Fruit fly (Drosophila melanogaster) whole organism, embryonic: ENCODE measurements around the gene JMJD4.

Experiments
- Abd-B ChIP-seq: fragments of 200-800 bp; sonication (Bioruptor generic); optimal IDR thresholded peaks from 2 replicates; lab custom pipeline; 2018; ENCODE audit warnings: missing biosample characterization, mild to moderate bottlenecking, missing genetic modification characterization, moderate library complexity
- Adf1 ChIP-seq: fragments of 200-800 bp; sonication (Bioruptor generic); IDR thresholded peaks from 2 replicates; pipeline ENCODE4 v1.3.6; 2022; ENCODE audit warnings: missing biosample characterization, missing genetic modification characterization
- Asciz ChIP-seq: fragments of 200-800 bp; sonication (Bioruptor generic); optimal IDR thresholded peaks from 2 replicates; lab custom pipeline; 2017; ENCODE audit warnings: missing biosample characterization, mild to moderate bottlenecking, missing genetic modification characterization, missing genetic modification reagents
- CG16813 ChIP-seq: fragments of 200-800 bp; sonication (Bioruptor generic); IDR thresholded peaks from 3 replicates; pipeline ENCODE4 v1.3.6; 2022; ENCODE audit warnings: missing biosample characterization, missing genetic modification characterization; ENCODE audit not compliant: partially characterized antibody
- CG16815 ChIP-seq: fragments of 200-800 bp; sonication (Bioruptor generic); optimal IDR thresholded peaks from 3 replicates; lab custom pipeline; 2017; ENCODE audit warnings: missing biosample characterization, mild to moderate bottlenecking, missing genetic modification characterization
- CG2202 ChIP-seq: fragments of 200-800 bp; sonication (Bioruptor generic); optimal IDR thresholded peaks from 2 replicates; lab custom pipeline; 2018; ENCODE audit warnings: missing biosample characterization, mild to moderate bottlenecking, missing genetic modification characterization
- CG30403 ChIP-seq: fragments of 200-800 bp; sonication (Bioruptor generic); optimal IDR thresholded peaks from 3 replicates; lab custom pipeline; 2016; ENCODE audit warnings: missing biosample characterization, missing genetic modification characterization
- CG3726 ChIP-seq: fragments of 200-800 bp; sonication (Bioruptor generic); IDR thresholded peaks from 3 replicates; pipeline ENCODE4, ENCODE4 v1.3.6; 2022; ENCODE audit warnings: missing biosample characterization, missing genetic modification characterization
- CG3838 ChIP-seq: fragments of 200-800 bp; sonication (Bioruptor generic); optimal IDR thresholded peaks from 3 replicates; lab custom pipeline; 2016; ENCODE audit warnings: missing biosample characterization, missing genetic modification characterization
- CG4820 ChIP-seq: fragments of 200-800 bp; sonication (Bioruptor generic); optimal IDR thresholded peaks from 3 replicates; lab custom pipeline; 2016; ENCODE audit warnings: missing biosample characterization, missing genetic modification characterization
- CG5180 ChIP-seq: fragments of 200-800 bp; sonication (Bioruptor generic); optimal IDR thresholded peaks from 3 replicates; lab custom pipeline; 2017; ENCODE audit warnings: missing biosample characterization, missing genetic modification characterization, mild to moderate bottlenecking, moderate library complexity, missing genetic modification reagents
- CG6254 ChIP-seq: fragments of 200-800 bp; sonication (Bioruptor generic); optimal IDR thresholded peaks from 3 replicates; lab custom pipeline; 2017; ENCODE audit warnings: mild to moderate bottlenecking, missing biosample characterization, missing genetic modification reagents, missing genetic modification characterization
- CG8388 ChIP-seq: fragments of 200-800 bp; sonication (Bioruptor generic); optimal IDR thresholded peaks from 2 replicates; lab custom pipeline; 2019; ENCODE audit warnings: missing biosample characterization, mild to moderate bottlenecking, missing genetic modification characterization, moderate library complexity
- CG8478 ChIP-seq: fragments of >200 bp; optimal IDR thresholded peaks from 2 replicates; lab custom pipeline; 2018
- CoRest ChIP-seq: fragments of 200-800 bp; sonication (Bioruptor generic); optimal IDR thresholded peaks from 3 replicates; lab custom pipeline; 2018; ENCODE audit warnings: missing biosample characterization, mild to moderate bottlenecking, missing genetic modification characterization, moderate library complexity
- Dbx ChIP-seq: fragments of 200-800 bp; sonication (Bioruptor generic); IDR thresholded peaks from 3 replicates; pipeline ENCODE4 v1.3.6; 2022; ENCODE audit warnings: missing biosample characterization, missing genetic modification characterization
- Doc3 ChIP-seq: fragments of 200-800 bp; sonication (Bioruptor generic); IDR thresholded peaks from 3 replicates; pipeline ENCODE4 v1.3.6; 2022; ENCODE audit warnings: missing biosample characterization, missing genetic modification characterization; ENCODE audit not compliant: partially characterized antibody
- Dp ChIP-seq: fragments of 200-800 bp; sonication (Bioruptor generic); optimal IDR thresholded peaks from 2 replicates; lab custom pipeline; 2018; ENCODE audit warnings: missing biosample characterization, mild to moderate bottlenecking, missing genetic modification characterization, moderate library complexity
- E2f1 ChIP-seq: fragments of 200-800 bp; sonication (Bioruptor generic); IDR thresholded peaks from 2 replicates; pipeline ENCODE4 v1.3.6; 2022; ENCODE audit warnings: missing biosample characterization, missing genetic modification characterization
- Gug ChIP-seq: fragments of 200-800 bp; sonication (Bioruptor generic); IDR thresholded peaks from 4 replicates; pipeline ENCODE4 v1.3.6; 2022; ENCODE audit warnings: missing biosample characterization, missing genetic modification characterization
- Lhr ChIP-seq: fragments of 200-800 bp; sonication (Bioruptor generic); optimal IDR thresholded peaks from 3 replicates; lab custom pipeline; 2017; ENCODE audit warnings: mild to moderate bottlenecking, missing biosample characterization, missing genetic modification reagents, missing genetic modification characterization
- Lpt ChIP-seq: fragments of >200 bp; optimal IDR thresholded peaks from 2 replicates; lab custom pipeline; 2018; ENCODE audit warnings: missing biosample characterization, missing genetic modification characterization
- NK7.1 ChIP-seq: fragments of 200-800 bp; sonication (Bioruptor generic); optimal IDR thresholded peaks from 3 replicates; lab custom pipeline; 2016; ENCODE audit warnings: missing biosample characterization, missing genetic modification characterization
- Poxn ChIP-seq: fragments of 200-800 bp; sonication (Bioruptor generic); IDR thresholded peaks from 2 replicates; pipeline ENCODE4 v1.3.6; 2022; ENCODE audit warnings: missing biosample characterization, missing genetic modification characterization
- Sry-δ ChIP-seq: fragments of 200-800 bp; sonication (Bioruptor generic); optimal IDR thresholded peaks from 2 replicates; lab custom pipeline; 2016; ENCODE audit warnings: missing biosample characterization, missing genetic modification characterization
- TFAM ChIP-seq: fragments of 200-800 bp; sonication (Bioruptor generic); optimal IDR thresholded peaks from 2 replicates; lab custom pipeline; 2017; ENCODE audit warnings: missing biosample characterization, missing genetic modification characterization, inconsistent platforms
- Usf ChIP-seq: fragments of 200-800 bp; sonication (Bioruptor generic); optimal IDR thresholded peaks from 2 replicates; lab custom pipeline; 2017; ENCODE audit warnings: missing genotype, missing biosample characterization, missing genetic modification characterization
- aop ChIP-seq: fragments of 200-800 bp; sonication (Bioruptor generic); IDR thresholded peaks from 2 replicates; pipeline ENCODE4 v1.3.6; 2022; ENCODE audit warnings: missing biosample characterization, missing genetic modification characterization
- ap ChIP-seq: fragments of 200-800 bp; sonication (Bioruptor generic); IDR thresholded peaks from 2 replicates; pipeline ENCODE4 v1.3.6; 2022; ENCODE audit warnings: missing biosample characterization, missing genetic modification characterization
- cad ChIP-seq: fragments of >200 bp; optimal IDR thresholded peaks from 2 replicates; lab custom pipeline; 2017; ENCODE audit warnings: missing biosample characterization, missing genetic modification characterization
- cas ChIP-seq: fragments of 200-800 bp; sonication (Bioruptor generic); IDR thresholded peaks from 2 replicates; pipeline ENCODE4 v1.3.6; 2022; ENCODE audit warnings: missing biosample characterization, missing genetic modification characterization
- ci ChIP-seq: fragments of 200-800 bp; sonication (Bioruptor generic); IDR thresholded peaks from 3 replicates; pipeline ENCODE4 v1.3.6; 2022; ENCODE audit warnings: missing biosample characterization, missing genetic modification characterization
- dmrt99B ChIP-seq: fragments of 200-800 bp; sonication (Bioruptor generic); optimal IDR thresholded peaks from 2 replicates; lab custom pipeline; 2018; ENCODE audit warnings: missing biosample characterization, mild to moderate bottlenecking, missing genetic modification characterization, moderate library complexity
- fd3F ChIP-seq: fragments of 200-800 bp; sonication (Bioruptor generic); optimal IDR thresholded peaks from 2 replicates; lab custom pipeline; 2018; ENCODE audit warnings: missing biosample characterization, mild to moderate bottlenecking, missing genetic modification characterization, moderate library complexity
- gfzf ChIP-seq: fragments of 200-800 bp; sonication (Bioruptor generic); optimal IDR thresholded peaks from 2 replicates; lab custom pipeline; 2016; ENCODE audit warnings: missing biosample characterization, mild to moderate bottlenecking, missing genetic modification characterization, moderate library complexity
- lab ChIP-seq: fragments of 200-800 bp; sonication (Bioruptor generic); optimal IDR thresholded peaks from 3 replicates; lab custom pipeline; 2017; ENCODE audit warnings: missing biosample characterization, missing genetic modification characterization, mild to moderate bottlenecking, moderate library complexity, missing genetic modification reagents
- mam ChIP-seq: fragments of 200-800 bp; sonication (Bioruptor generic); optimal IDR thresholded peaks from 3 replicates; lab custom pipeline; 2016; ENCODE audit warnings: missing biosample characterization, missing genetic modification characterization
- mld ChIP-seq: fragments of 200-800 bp; sonication (Bioruptor generic); IDR thresholded peaks from 3 replicates; pipeline ENCODE4 v1.3.6; 2022; ENCODE audit warnings: missing biosample characterization, missing genetic modification characterization; ENCODE audit not compliant: partially characterized antibody
- pho ChIP-seq: fragments of 200-800 bp; sonication (Bioruptor generic); optimal IDR thresholded peaks from 2 replicates; lab custom pipeline; 2016; ENCODE audit warnings: missing biosample characterization, missing genetic modification characterization
- ranshi ChIP-seq: fragments of 200-800 bp; sonication (Bioruptor generic); IDR thresholded peaks from 2 replicates; pipeline ENCODE4 v1.3.6; 2022; ENCODE audit warnings: missing biosample characterization, missing genetic modification characterization
- rib ChIP-seq: fragments of 200-800 bp; sonication (Bioruptor generic); IDR thresholded peaks from 2 replicates; pipeline ENCODE4 v1.3.6; 2022; ENCODE audit warnings: missing biosample characterization, missing genetic modification characterization
- run ChIP-seq: fragments of 200-800 bp; sonication (Bioruptor generic); optimal IDR thresholded peaks from 3 replicates; lab custom pipeline; 2018; ENCODE audit warnings: missing biosample characterization, mild to moderate bottlenecking, missing genetic modification characterization
- scrt ChIP-seq: fragments of 200-800 bp; sonication (Bioruptor generic); optimal IDR thresholded peaks from 2 replicates; lab custom pipeline; 2018; ENCODE audit warnings: missing biosample characterization, mild to moderate bottlenecking, missing genetic modification characterization, moderate library complexity
- sens ChIP-seq: fragments of 200-800 bp; sonication (Bioruptor generic); peaks from one replicate; lab custom pipeline; 2016; ENCODE audit warnings: missing biosample characterization, missing genetic modification characterization
- shn ChIP-seq: fragments of 200-800 bp; sonication (Bioruptor generic); optimal IDR thresholded peaks from 3 replicates; lab custom pipeline; 2016; ENCODE audit warnings: missing biosample characterization, missing genetic modification characterization
- sisA ChIP-seq: fragments of 200-800 bp; sonication (Bioruptor generic); IDR thresholded peaks from 2 replicates; pipeline ENCODE4 v1.3.6; 2022; ENCODE audit warnings: missing biosample characterization, missing genetic modification characterization
- so ChIP-seq: fragments of 200-800 bp; sonication (Bioruptor generic); IDR thresholded peaks from 3 replicates; pipeline ENCODE4 v1.3.6; 2022; ENCODE audit warnings: missing biosample characterization, missing genetic modification characterization
- tap ChIP-seq: fragments of 200-800 bp; optimal IDR thresholded peaks from 3 replicates; lab custom pipeline; 2019; ENCODE audit warnings: missing biosample characterization, mild to moderate bottlenecking, missing genetic modification characterization, moderate library complexity
- twi ChIP-seq: fragments of 200-800 bp; optimal IDR thresholded peaks from 2 replicates; lab custom pipeline; 2019; ENCODE audit warnings: missing biosample characterization, mild to moderate bottlenecking, missing genetic modification characterization, moderate library complexity
- usp ChIP-seq: fragments of >200 bp; optimal IDR thresholded peaks from 2 replicates; lab custom pipeline; 2017; ENCODE audit warnings: missing biosample characterization, missing genetic modification characterization
- z ChIP-seq: fragments of 200-800 bp; sonication (Bioruptor generic); IDR thresholded peaks from 3 replicates; pipeline ENCODE4 v1.3.6; 2022; ENCODE audit warnings: missing biosample characterization, missing genetic modification characterization

JMJD4 gene

dm6 chr2L:18148552-18149219, 10.4 kb downstream of the JMJD4 start (continued):
- TF ChIP-seq Asciz (GFP tag; lab: Kevin White, UChicago) (peak; percentile 90), Lhr (GFP tag; lab: Kevin White, UChicago) (peak; percentile 57), twi (tag; lab: Kevin White, UChicago) (no peak), CG8478 (lab: Kevin White, UChicago) (no peak), tap (tag; lab: Kevin White, UChicago) (peak; percentile 71), usp (no peak), CG6254 (GFP tag; lab: Kevin White, UChicago) (peak; percentile 66), Gug (no peak), sisA (no peak), Dp (GFP tag; lab: Kevin White, UChicago) (no peak), Usf (GFP tag; lab: Kevin White, UChicago) (no peak), Sry-δ (GFP tag; lab: Kevin White, UChicago) (no peak), z (GFP tag; lab: Robert Waterston, UW) (0 out of 3 replicates have a peak, but pooled peaks have one; percentile 49), ranshi (GFP tag; lab: Robert Waterston, UW) (0 out of 2 replicates have a peak, but pooled peaks have one; percentile 19), ci (GFP tag; lab: Robert Waterston, UW) (peak; percentile 87), CG4820 (peak; percentile 38), E2f1 (GFP tag; lab: Robert Waterston, UW) (no peak), CG16813 (no peak), CG3726 (GFP tag; lab: Robert Waterston, UW) (no peak), sens (GFP tag; lab: Kevin White, UChicago) (peak; percentile 95), gfzf (GFP tag; lab: Kevin White, UChicago) (no peak), CG3838 (GFP tag; lab: Kevin White, UChicago) (no peak), Abd-B (GFP tag; lab: Kevin White, UChicago) (no peak), Lpt (GFP tag; lab: Kevin White, UChicago) (no peak), CG16815 (GFP tag; lab: Kevin White, UChicago) (no peak), Doc3 (GFP tag; lab: Robert Waterston, UW) (no peak), TFAM (GFP tag; lab: Kevin White, UChicago) (peak; percentile 43), rib (GFP tag; lab: Robert Waterston, UW) (peak; percentile 83), scrt (GFP tag; lab: Kevin White, UChicago) (peak; percentile 62), CG30403 (no peak), mld (GFP tag; lab: Robert Waterston, UW) (no peak), Poxn (GFP tag; lab: Robert Waterston, UW) (no peak), CG5180 (GFP tag; lab: Kevin White, UChicago) (peak; percentile 64), mam (GFP tag; lab: Kevin White, UChicago) (no peak), ap (GFP tag; lab: Robert Waterston, UW) (no peak), pho (GFP tag; lab: Kevin White, UChicago) (no peak), cas (GFP tag; lab: Robert Waterston, UW) (no peak), CoRest (tag; lab: Kevin White, UChicago) (peak; percentile 24), so (peak; percentile 82; the same call in 2 of the 3 replicates), Dbx (GFP tag; lab: Robert Waterston, UW) (peak; percentile 9; the same call in 1 of the 3 replicates), aop (GFP tag; lab: Robert Waterston, UW) (0 out of 2 replicates have a peak, but pooled peaks have one; percentile 28), run (peak; percentile 45), fd3F (GFP tag; lab: Kevin White, UChicago) (peak; percentile 22), Adf1 (GFP tag; lab: Robert Waterston, UW) (peak; percentile 55), CG2202 (tag; lab: Kevin White, UChicago) (peak; percentile 80), NK7.1 (no peak), shn (GFP tag; lab: Kevin White, UChicago) (peak; percentile 18), dmrt99B (tag; lab: Kevin White, UChicago) (peak; percentile 56), lab (GFP tag; lab: Kevin White, UChicago) (peak; percentile 91), cad (no peak), CG8388 (GFP tag; lab: Kevin White, UChicago) (peak; percentile 10)
